Worm (Caenorhabditis elegans): Measurements from ENCODE around the gene sna-3.

sna-3 gene

ce11 chrIII:6198378-6199234 lies 7.4 kb downstream of the sna-3 start, which contains the start of the genes C23G10.7 and rpn-2 (continued):
- peak; percentile 53; the same call in 1 of the 2 replicates for TF ChIP-seq hmg-1.1 (GFP tag; IDR thresholded peaks at IDR 0.05)
- TF ChIP-seq fos-1 (tag; optimal IDR thresholded peaks at IDR 0.05): no peak
- peak; percentile 65 for TF ChIP-seq rbr-2 (tag; optimal IDR thresholded peaks at IDR 0.05)
- TF ChIP-seq unc-130 (GFP tag; optimal IDR thresholded peaks at IDR 0.05): peak; percentile 49
- no peak for TF ChIP-seq duxl-1 (tag; optimal IDR thresholded peaks at IDR 0.05; ENCODE audit: poor library complexity)
- TF ChIP-seq madf-9 (GFP tag; conservative IDR thresholded peaks at IDR 0.05): no peak
- TF ChIP-seq hlh-30 (tag; optimal IDR thresholded peaks at IDR 0.05; ENCODE audit: insufficient read depth): peak; percentile 40
- TF ChIP-seq nhr-6 (tag; optimal IDR thresholded peaks at IDR 0.05): peak; percentile 66
- TF ChIP-seq nhr-111 (GFP tag; optimal IDR thresholded peaks at IDR 0.05): no peak
- TF ChIP-seq lin-13 (GFP tag; optimal IDR thresholded peaks at IDR 0.05): no peak
- TF ChIP-seq daf-19 (GFP tag; conservative IDR thresholded peaks at IDR 0.05): no peak
- TF ChIP-seq dpl-1 (GFP tag; optimal IDR thresholded peaks at IDR 0.05): peak; percentile 75
- peak; percentile 48 for TF ChIP-seq nhr-11 (tag; optimal IDR thresholded peaks at IDR 0.05)
- no peak for TF ChIP-seq tag-97 (GFP tag; IDR thresholded peaks at IDR 0.05)
- TF ChIP-seq ceh-62 (tag; optimal IDR thresholded peaks at IDR 0.05): no peak
- no peak for TF ChIP-seq attf-4 (tag; optimal IDR thresholded peaks at IDR 0.05)
- TF ChIP-seq F37D6.2 (tag; optimal IDR thresholded peaks at IDR 0.05): peak; percentile 10
- no peak for TF ChIP-seq zag-1 (tag; optimal IDR thresholded peaks at IDR 0.05)
- no peak for TF ChIP-seq ceh-44 (GFP tag; IDR thresholded peaks at IDR 0.05)
- TF ChIP-seq F44E2.7 (GFP tag; IDR thresholded peaks at IDR 0.05): no peak
- no peak for TF ChIP-seq lin-29 (GFP tag; IDR thresholded peaks at IDR 0.05)
- no peak for TF ChIP-seq tra-1 (GFP tag; IDR thresholded peaks at IDR 0.05)
- TF ChIP-seq nhr-77 (tag; optimal IDR thresholded peaks at IDR 0.05): no peak
- no peak for TF ChIP-seq Y105C5A.15 (GFP tag; IDR thresholded peaks at IDR 0.05)
- no peak for TF ChIP-seq ces-1 (GFP tag; optimal IDR thresholded peaks at IDR 0.05)
- no peak for TF ChIP-seq hlh-11 (tag; optimal IDR thresholded peaks at IDR 0.05)
- no peak for TF ChIP-seq ama-1 (optimal IDR thresholded peaks at IDR 0.05)
- peak; percentile 31; the same call in 1 of the 2 replicates for TF ChIP-seq dmd-6 (GFP tag; IDR thresholded peaks at IDR 0.05)
- no peak for TF ChIP-seq zip-11 (GFP tag; IDR thresholded peaks at IDR 0.05)
- TF ChIP-seq dmd-9 (GFP tag; IDR thresholded peaks at IDR 0.05): no peak
- TF ChIP-seq ztf-7 (tag; optimal IDR thresholded peaks at IDR 0.05): peak; percentile 41
- TF ChIP-seq daf-16 (GFP tag; optimal IDR thresholded peaks at IDR 0.05): peak in 1 of 2 experiments; percentile 52
- peak; percentile 65 for TF ChIP-seq daf-16 (tag; optimal IDR thresholded peaks at IDR 0.05)
- TF ChIP-seq ceh-82 (tag; optimal IDR thresholded peaks at IDR 0.05): no peak
- TF ChIP-seq T26A8.4 (GFP tag; IDR thresholded peaks at IDR 0.05): peak; percentile 70

ce11 chrIII:6195718-6196117 lies 10.3 kb downstream of the sna-3 start:
- TF ChIP-seq spr-3 (GFP tag; optimal IDR thresholded peaks at IDR 0.05): no peak
- TF ChIP-seq lin-38 (GFP tag; IDR thresholded peaks at IDR 0.05): peak; percentile 51
- no peak for TF ChIP-seq ctbp-1 (GFP tag; IDR thresholded peaks at IDR 0.05)
- no peak for TF ChIP-seq daf-16 (GFP tag; optimal IDR thresholded peaks at IDR 0.05)
- no peak for TF ChIP-seq daf-16 (tag; optimal IDR thresholded peaks at IDR 0.05)
- no peak for TF ChIP-seq snpc-1.2 (GFP tag; IDR thresholded peaks at IDR 0.05)
- TF ChIP-seq ceh-32 (tag; optimal IDR thresholded peaks at IDR 0.05; ENCODE audit: poor library complexity): no peak
- TF ChIP-seq mxl-2 (GFP tag; conservative IDR thresholded peaks at IDR 0.05): no peak
- TF ChIP-seq nhr-25 (tag; optimal IDR thresholded peaks at IDR 0.05; ENCODE audit: borderline replicate concordance, insufficient read depth): no peak
- peak; percentile 70 for TF ChIP-seq F49E8.2 (tag; optimal IDR thresholded peaks at IDR 0.05; ENCODE audit: borderline replicate concordance)
- no peak for TF ChIP-seq nhr-237 (tag; optimal IDR thresholded peaks at IDR 0.05)
- TF ChIP-seq lin-1 (GFP tag; IDR thresholded peaks at IDR 0.05): no peak
- TF ChIP-seq zfp-2 (tag; optimal IDR thresholded peaks at IDR 0.05): no peak
- no peak for TF ChIP-seq lin-15B (tag; optimal IDR thresholded peaks at IDR 0.05)
- TF ChIP-seq unc-39 (tag; optimal IDR thresholded peaks at IDR 0.05): no peak
- TF ChIP-seq Y48G9A.11 (GFP tag; IDR thresholded peaks at IDR 0.05): 0 out of 2 replicates have a peak, but pooled peaks have one; percentile 29
- TF ChIP-seq nhr-77 (tag; optimal IDR thresholded peaks at IDR 0.05): no peak
- TF ChIP-seq sdz-12 (GFP tag; optimal IDR thresholded peaks at IDR 0.05): no peak
- TF ChIP-seq ceh-44 (GFP tag; IDR thresholded peaks at IDR 0.05): no peak
- no peak for TF ChIP-seq mdl-1 (tag; optimal IDR thresholded peaks at IDR 0.05)

Data from whole organism, L4 larva.